Fruit fly (Drosophila melanogaster) whole organism, prepupa: ENCODE data around the gene CG31917.
A peak's percentile ranks its signal among the peaks of the same experiment; 100 is the strongest.

Experiments used
- Blimp-1 ChIP-seq: fragments of 200-800 bp; sonication (Bioruptor generic); optimal IDR thresholded peaks from 3 replicates; lab custom pipeline; 2017; ENCODE audit warnings: missing biosample characterization, missing genetic modification characterization, mild to moderate bottlenecking, moderate library complexity, missing genetic modification reagents
- CG10669 ChIP-seq: fragments of 200-800 bp; sonication (Bioruptor generic); optimal IDR thresholded peaks from 3 replicates; lab custom pipeline; 2018; ENCODE audit warnings: missing biosample characterization, mild to moderate bottlenecking, missing genetic modification characterization, moderate library complexity
- CG11902 ChIP-seq: fragments of 200-800 bp; sonication (Bioruptor generic); optimal IDR thresholded peaks from 3 replicates; lab custom pipeline; 2016; ENCODE audit warnings: missing biosample characterization, missing genetic modification characterization
- CG15336 ChIP-seq: fragments of 200-800 bp; sonication (Bioruptor generic); IDR thresholded peaks from 2 replicates; pipeline ENCODE4 v1.3.6; 2022; ENCODE audit warnings: missing biosample characterization, missing genetic modification characterization
- CG1621 ChIP-seq: fragments of 200-800 bp; sonication (Bioruptor generic); optimal IDR thresholded peaks from 3 replicates; lab custom pipeline; 2018; ENCODE audit warnings: missing biosample characterization, mild to moderate bottlenecking, missing genetic modification characterization
- CG3032 ChIP-seq: fragments of 200-800 bp; optimal IDR thresholded peaks from 2 replicates; lab custom pipeline; 2019; ENCODE audit warnings: missing biosample characterization, mild to moderate bottlenecking, missing genetic modification characterization, moderate library complexity
- CG31627 ChIP-seq: fragments of 200-800 bp; sonication (Bioruptor generic); optimal IDR thresholded peaks from 3 replicates; lab custom pipeline; 2016; ENCODE audit warnings: missing biosample characterization, missing genetic modification characterization
- CG34406 ChIP-seq: fragments of 200-800 bp; sonication (Bioruptor generic); optimal IDR thresholded peaks from 3 replicates; lab custom pipeline; 2016; ENCODE audit warnings: missing biosample characterization, missing genetic modification characterization
- CG6808 ChIP-seq: fragments of 200-800 bp; sonication (Bioruptor generic); optimal IDR thresholded peaks from 3 replicates; lab custom pipeline; 2017; ENCODE audit warnings: missing biosample characterization, missing genetic modification characterization, mild to moderate bottlenecking, moderate library complexity, missing genetic modification reagents
- CG7368 ChIP-seq: fragments of 200-800 bp; sonication (Bioruptor generic); optimal IDR thresholded peaks from 3 replicates; lab custom pipeline; 2016; ENCODE audit warnings: missing biosample characterization, missing genetic modification characterization
- CG8119 ChIP-seq: fragments of 200-800 bp; sonication (Bioruptor generic); IDR thresholded peaks from 3 replicates; pipeline ENCODE4 v1.3.6; 2022; ENCODE audit warnings: missing biosample characterization, missing genetic modification characterization
- CG9139 ChIP-seq: fragments of 200-800 bp; sonication (Bioruptor generic); optimal IDR thresholded peaks from 3 replicates; lab custom pipeline; 2017; ENCODE audit warnings: missing biosample characterization, mild to moderate bottlenecking, missing genetic modification characterization
- Eip75B ChIP-seq: fragments of 200-800 bp; sonication (Bioruptor generic); optimal IDR thresholded peaks from 3 replicates; lab custom pipeline; 2016; ENCODE audit warnings: missing biosample characterization, missing genetic modification characterization
- Ets21C ChIP-seq: fragments of 200-800 bp; sonication (Bioruptor generic); optimal IDR thresholded peaks from 3 replicates; lab custom pipeline; 2016; ENCODE audit warnings: missing biosample characterization, missing genetic modification characterization
- Ets96B ChIP-seq: fragments of 200-800 bp; optimal IDR thresholded peaks from 2 replicates; lab custom pipeline; 2019; ENCODE audit warnings: missing biosample characterization, mild to moderate bottlenecking, missing genetic modification characterization, moderate library complexity
- Gug ChIP-seq: fragments of 200-800 bp; sonication (Bioruptor generic); IDR thresholded peaks from 2 replicates; pipeline ENCODE4 v1.3.6; 2022; ENCODE audit warnings: missing biosample characterization, missing genetic modification characterization
- Hr39 ChIP-seq: fragments of 200-800 bp; sonication (Bioruptor generic); optimal IDR thresholded peaks from 2 replicates; lab custom pipeline; 2016; ENCODE audit warnings: missing biosample characterization, missing genetic modification characterization
- Hr4 ChIP-seq: fragments of 200-800 bp; sonication (Bioruptor generic); optimal IDR thresholded peaks from 3 replicates; lab custom pipeline; 2016; ENCODE audit warnings: missing biosample characterization, missing genetic modification characterization
- Met ChIP-seq: fragments of 200-800 bp; sonication (Bioruptor generic); optimal IDR thresholded peaks from 3 replicates; lab custom pipeline; 2016; ENCODE audit warnings: missing biosample characterization, missing genetic modification characterization
- OdsH ChIP-seq: fragments of 200-800 bp; sonication (Bioruptor generic); optimal IDR thresholded peaks from 3 replicates; lab custom pipeline; 2016; ENCODE audit warnings: missing biosample characterization, missing genetic modification characterization
- Sox102F ChIP-seq: fragments of 200-800 bp; sonication (Bioruptor generic); optimal IDR thresholded peaks from 2 replicates; lab custom pipeline; 2016; ENCODE audit warnings: missing biosample characterization, mild to moderate bottlenecking, missing genetic modification characterization
- Sox14 ChIP-seq: fragments of 200-800 bp; sonication (Bioruptor generic); optimal IDR thresholded peaks from 3 replicates; lab custom pipeline; 2016; ENCODE audit warnings: missing biosample characterization, missing genetic modification characterization
- Sox15 ChIP-seq: fragments of 200-800 bp; sonication (Bioruptor generic); optimal IDR thresholded peaks from 3 replicates; lab custom pipeline; 2016; ENCODE audit warnings: missing biosample characterization, missing genetic modification characterization
- acj6 ChIP-seq: fragments of 200-800 bp; sonication (Bioruptor generic); optimal IDR thresholded peaks from 3 replicates; lab custom pipeline; 2016; ENCODE audit warnings: missing biosample characterization, missing genetic modification characterization
- cyc ChIP-seq: fragments of 200-800 bp; sonication (Bioruptor generic); optimal IDR thresholded peaks from 3 replicates; lab custom pipeline; 2016; ENCODE audit warnings: missing biosample characterization, missing genetic modification characterization
- dac ChIP-seq: fragments of 200-800 bp; sonication (Bioruptor generic); optimal IDR thresholded peaks from 2 replicates; lab custom pipeline; 2017; ENCODE audit warnings: missing biosample characterization, mild to moderate bottlenecking, missing genetic modification characterization
- dsx ChIP-seq: fragments of 200-800 bp; optimal IDR thresholded peaks from 3 replicates; lab custom pipeline; 2019; ENCODE audit warnings: missing biosample characterization, mild to moderate bottlenecking, missing genetic modification characterization, moderate library complexity; ENCODE audit not compliant: poor library complexity, severe bottlenecking
- esn ChIP-seq: fragments of 200-800 bp; sonication (Bioruptor generic); optimal IDR thresholded peaks from 2 replicates; lab custom pipeline; 2016; ENCODE audit warnings: missing biosample characterization, mild to moderate bottlenecking, missing genetic modification characterization, moderate library complexity
- fd59A ChIP-seq: fragments of 200-800 bp; sonication (Bioruptor generic); optimal IDR thresholded peaks from 2 replicates; lab custom pipeline; 2017; ENCODE audit warnings: missing biosample characterization, mild to moderate bottlenecking, missing genetic modification characterization, missing genetic modification reagents
- fd85E ChIP-seq: fragments of 200-800 bp; sonication (Bioruptor generic); optimal IDR thresholded peaks from 3 replicates; lab custom pipeline; 2016; ENCODE audit warnings: missing biosample characterization, missing genetic modification characterization
- fkh ChIP-seq: fragments of 200-800 bp; sonication (Bioruptor generic); optimal IDR thresholded peaks from 3 replicates; lab custom pipeline; 2017; ENCODE audit warnings: missing biosample characterization, mild to moderate bottlenecking, missing genetic modification characterization, moderate library complexity
- lz ChIP-seq: fragments of 200-800 bp; sonication (Bioruptor generic); optimal IDR thresholded peaks from 3 replicates; lab custom pipeline; 2016; ENCODE audit warnings: missing biosample characterization, missing genetic modification characterization
- net ChIP-seq: fragments of 200-800 bp; sonication (Bioruptor generic); optimal IDR thresholded peaks from 3 replicates; lab custom pipeline; 2016; ENCODE audit warnings: missing biosample characterization, missing genetic modification characterization
- salr ChIP-seq, 2 experiments: fragments of 200-800 bp; sonication (Bioruptor generic); optimal IDR thresholded peaks; 3 replicates each; lab custom pipeline; 2016 to 2018; ENCODE audit warnings: missing biosample characterization in 2 of 2, missing genetic modification characterization in 2 of 2, mild to moderate bottlenecking in 1 of 2
- spab ChIP-seq: fragments of 200-800 bp; sonication (Bioruptor generic); optimal IDR thresholded peaks from 2 replicates; lab custom pipeline; 2017; ENCODE audit warnings: missing biosample characterization, mild to moderate bottlenecking, missing genetic modification characterization, missing genetic modification reagents
- svp ChIP-seq: fragments of 200-800 bp; sonication (Bioruptor generic); peaks from one replicate; lab custom pipeline; 2016; ENCODE audit warnings: missing biosample characterization, missing genetic modification characterization
- vri ChIP-seq: fragments of 200-800 bp; sonication (Bioruptor generic); optimal IDR thresholded peaks from 3 replicates; lab custom pipeline; 2016; ENCODE audit warnings: missing biosample characterization, mild to moderate bottlenecking, missing genetic modification characterization

Gene CG31917

DNA sequence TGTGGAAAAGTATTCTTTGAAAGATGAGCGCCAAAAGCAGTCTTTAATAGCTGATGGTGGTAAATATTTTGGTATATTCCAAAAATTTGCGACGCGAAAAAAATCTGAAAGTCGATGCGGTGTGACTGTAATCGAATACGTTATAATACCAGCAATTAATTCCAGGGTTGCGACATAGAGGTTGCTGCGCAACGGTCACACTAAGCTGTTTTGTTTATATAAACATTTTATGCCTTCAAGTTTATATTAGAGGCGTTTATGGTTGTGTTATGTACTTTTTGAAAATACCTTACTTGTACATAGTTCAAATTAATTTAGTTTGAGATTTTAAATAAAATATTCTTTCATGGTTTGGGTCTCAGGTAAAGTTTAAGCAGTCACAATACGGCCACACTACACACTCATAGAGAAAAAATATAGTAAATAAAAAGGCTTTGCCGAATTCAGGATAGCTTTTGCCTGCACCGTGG, 39.3 kb downstream of the CG31917 start, which contains the start of gene CG14043:
CG14043 (plus strand) TSS at position 374 of the 470 bp plus-strand sequence.
- TF ChIP-seq CG8119 (GFP tag; lab: Robert Waterston, UW) (no peak), Sox14 (no peak), CG31627 (GFP tag; lab: Kevin White, UChicago) (peak; percentile 31), CG3032 (tag; lab: Kevin White, UChicago) (peak; percentile 28), OdsH (GFP tag; lab: Kevin White, UChicago) (no peak), esn (peak; percentile 36), fkh (peak; percentile 92), Hr39 (GFP tag; lab: Kevin White, UChicago) (no peak), acj6 (GFP tag; lab: Kevin White, UChicago) (no peak), Ets96B (tag; lab: Kevin White, UChicago) (no peak)

DNA sequence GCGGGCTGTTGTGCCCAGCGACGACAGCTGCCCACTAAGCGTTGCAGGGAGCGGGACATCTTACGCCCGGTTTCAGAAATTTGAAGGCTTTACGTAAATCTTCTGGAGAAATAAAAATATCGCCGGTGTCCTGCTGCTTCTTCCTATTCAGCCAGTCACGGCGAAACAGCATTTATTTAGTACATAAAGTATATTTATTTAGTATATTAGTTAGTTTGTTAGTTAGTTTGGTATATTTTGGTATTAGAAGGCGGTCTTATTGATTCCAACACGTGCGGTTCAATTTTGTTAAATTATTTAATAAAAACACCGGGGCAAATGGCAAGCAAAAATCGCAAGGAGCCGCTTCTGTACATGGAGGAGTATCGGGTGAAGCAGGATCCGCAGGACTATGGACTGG, 41.9 kb downstream of the CG31917 start, which contains the start of the genes Scox and Polr1C:
Scox (minus strand) TSS at position 169 of the 400 bp plus-strand sequence.
Polr1C (plus strand) TSS at position 238 of the 400 bp plus-strand sequence.
- TF ChIP-seq acj6 (GFP tag; lab: Kevin White, UChicago) (no peak), Met (no peak), fkh (no peak), cyc (GFP tag; lab: Kevin White, UChicago) (no peak), Hr39 (GFP tag; lab: Kevin White, UChicago) (no peak), dac (GFP tag; lab: Kevin White, UChicago) (no peak), CG11902 (GFP tag; lab: Kevin White, UChicago) (no peak)
- TF ChIP-seq, all 60 proteins: peak for 0

- no peak for TF ChIP-seq Ets21C (GFP tag; lab: Kevin White, UChicago)
- TF ChIP-seq dsx: no peak
- no peak for TF ChIP-seq CG31627 (GFP tag; lab: Kevin White, UChicago)
- no peak for TF ChIP-seq fd85E
- no peak for TF ChIP-seq Eip75B
- TF ChIP-seq Hr4 (GFP tag; lab: Kevin White, UChicago): no peak
- TF ChIP-seq lz (GFP tag; lab: Kevin White, UChicago): no peak
- no peak for TF ChIP-seq Hr39 (GFP tag; lab: Kevin White, UChicago)
- TF ChIP-seq vri (GFP tag; lab: Kevin White, UChicago): no peak
Measured at dm6 chr2L:4967511-4967910, 43.1 kb downstream of the CG31917 start, which contains the start of gene eIF3i. eIF3i (minus strand) TSS chr2L:4967775.

dm6 chr2L:4965923-4966322, 44.7 kb downstream of the CG31917 start:
- TF ChIP-seq salr (GFP tag; optimal IDR thresholded peaks at IDR 0.05; lab: Kevin White, UChicago) (no peak), CG8119 (GFP tag; lab: Robert Waterston, UW) (no peak), net (GFP tag; lab: Kevin White, UChicago) (no peak), CG9139 (GFP tag; lab: Kevin White, UChicago) (no peak), Hr39 (GFP tag; lab: Kevin White, UChicago) (no peak), Gug (GFP tag; lab: Robert Waterston, UW) (no peak)

- peak; percentile 39 for TF ChIP-seq CG31627 (GFP tag; lab: Kevin White, UChicago)
- TF ChIP-seq OdsH (GFP tag; lab: Kevin White, UChicago): no peak
- no peak for TF ChIP-seq Sox102F (GFP tag; lab: Kevin White, UChicago)
- no peak for TF ChIP-seq fd59A (GFP tag; lab: Kevin White, UChicago)
- TF ChIP-seq Ets96B (tag; lab: Kevin White, UChicago): no peak
- peak; percentile 40 for TF ChIP-seq cyc (GFP tag; lab: Kevin White, UChicago)
- no peak for TF ChIP-seq CG6808 (GFP tag; lab: Kevin White, UChicago)
- TF ChIP-seq lz (GFP tag; lab: Kevin White, UChicago): no peak
- TF ChIP-seq svp: no peak
- no peak for TF ChIP-seq spab (GFP tag; lab: Kevin White, UChicago)
- TF ChIP-seq CG34406 (GFP tag; lab: Kevin White, UChicago): no peak
- no peak for TF ChIP-seq CG1621
- TF ChIP-seq CG8119 (GFP tag; lab: Robert Waterston, UW): no peak
- no peak for TF ChIP-seq CG9139 (GFP tag; lab: Kevin White, UChicago)
- TF ChIP-seq Gug (GFP tag; lab: Robert Waterston, UW): no peak
- TF ChIP-seq acj6 (GFP tag; lab: Kevin White, UChicago): no peak
- no peak for TF ChIP-seq Met
- TF ChIP-seq Ets21C (GFP tag; lab: Kevin White, UChicago): no peak
- TF ChIP-seq Blimp-1: no peak
- TF ChIP-seq dsx: no peak
- no peak for TF ChIP-seq Hr39 (GFP tag; lab: Kevin White, UChicago)
- no peak for TF ChIP-seq CG7368 (GFP tag; lab: Kevin White, UChicago)
- no peak for TF ChIP-seq Hr4 (GFP tag; lab: Kevin White, UChicago)
- TF ChIP-seq Sox15 (GFP tag; lab: Kevin White, UChicago): no peak
- TF ChIP-seq CG10669 (GFP tag; lab: Kevin White, UChicago): no peak
- 0 out of 2 replicates have a peak, but pooled peaks have one; percentile 16 for TF ChIP-seq CG15336 (GFP tag; lab: Robert Waterston, UW)
Measured at dm6 chr2L:4965420-4965819, 45.2 kb downstream of the CG31917 start, which contains the start of gene CG34125. CG34125 (plus strand) TSS chr2L:4965673.
